Worm (Caenorhabditis elegans) whole organism, L4/young adult: Measurements from ENCODE around the gene nlf-1.

ENCODE experiments used
- W03F9.2 ChIP-seq: fragments of 150-350 bp; optimal IDR thresholded peaks from 2 replicates; lab custom pipeline; 2014; ENCODE audit warnings: missing biosample characterization, missing genetic modification characterization
- dao-5 ChIP-seq: sonication (generic microtip); optimal IDR thresholded peaks from 2 replicates; lab custom pipeline; 2016; ENCODE audit warnings: missing genotype, missing genetic modification characterization, moderate library complexity, missing compliant biosample characterization
- him-1 ChIP-seq: sonication (generic microtip); optimal IDR thresholded peaks from 2 replicates; lab custom pipeline; 2016; ENCODE audit warnings: missing genotype, missing genetic modification reagents, missing genetic modification characterization, missing compliant biosample characterization

DNA sequence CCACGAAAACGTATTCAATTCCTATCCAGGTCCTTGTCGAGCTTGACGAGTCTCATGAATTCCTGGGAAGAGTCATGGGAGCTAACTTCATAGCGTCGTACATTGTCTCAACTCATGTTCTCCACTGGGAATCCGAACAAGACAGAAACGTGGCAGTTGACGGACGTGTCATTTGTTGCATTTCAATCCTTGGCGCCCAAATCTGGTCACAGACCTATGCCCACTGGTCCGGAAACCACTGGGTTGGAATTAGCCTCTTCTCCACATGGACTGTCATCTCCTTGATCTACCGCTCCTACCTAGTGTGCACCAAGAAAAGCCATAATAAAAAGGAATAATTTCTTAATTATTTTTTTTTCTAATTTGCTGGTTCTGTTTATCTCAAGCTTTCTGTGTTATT lies 34.8 kb downstream of the nlf-1 start:
- TF ChIP-seq him-1, result no peak
- TF ChIP-seq W03F9.2, result no peak
- TF ChIP-seq dao-5 (tag; lab: Kevin White, UChicago), result no peak
